Fruit fly (Drosophila melanogaster) whole organism, adult: ENCODE data around the gene CG34367.

Experiments
- CG11617 ChIP-seq: fragments of 200-800 bp; sonication (Bioruptor generic); optimal IDR thresholded peaks from 2 replicates; lab custom pipeline; 2017; ENCODE audit warnings: mild to moderate bottlenecking, missing biosample characterization, missing genetic modification reagents, missing genetic modification characterization
- CG12768 ChIP-seq: fragments of 200-800 bp; sonication (Bioruptor generic); optimal IDR thresholded peaks from 2 replicates; lab custom pipeline; 2017; ENCODE audit warnings: missing biosample characterization, missing genetic modification characterization, mild to moderate bottlenecking, moderate library complexity, missing genetic modification reagents
- CG14711 ChIP-seq: fragments of 200-800 bp; sonication (Bioruptor generic); optimal IDR thresholded peaks from 2 replicates; lab custom pipeline; 2018; ENCODE audit warnings: missing biosample characterization, mild to moderate bottlenecking, missing genetic modification characterization, moderate library complexity
- CG1620 ChIP-seq: fragments of 200-800 bp; sonication (Bioruptor generic); optimal IDR thresholded peaks from 2 replicates; lab custom pipeline; 2016; ENCODE audit warnings: missing biosample characterization, missing genetic modification characterization
- CG33017 ChIP-seq: fragments of 200-800 bp; sonication (Bioruptor generic); optimal IDR thresholded peaks from 2 replicates; lab custom pipeline; 2018; ENCODE audit warnings: missing biosample characterization, mild to moderate bottlenecking, missing genetic modification characterization, moderate library complexity
- CG5204 ChIP-seq: fragments of 200-800 bp; sonication (Bioruptor generic); optimal IDR thresholded peaks from 2 replicates; lab custom pipeline; 2016; ENCODE audit warnings: missing biosample characterization, missing genetic modification characterization
- CG7045 ChIP-seq: fragments of 200-800 bp; sonication (Bioruptor generic); optimal IDR thresholded peaks from 2 replicates; lab custom pipeline; 2017; ENCODE audit warnings: missing biosample characterization, mild to moderate bottlenecking, missing genetic modification characterization
- CG7101 ChIP-seq: fragments of 200-800 bp; sonication (Bioruptor generic); optimal IDR thresholded peaks from 2 replicates; lab custom pipeline; 2018; ENCODE audit warnings: missing biosample characterization, mild to moderate bottlenecking, missing genetic modification characterization, moderate library complexity
- Clk ChIP-seq: fragments of 200-800 bp; sonication (Bioruptor generic); optimal IDR thresholded peaks from 2 replicates; lab custom pipeline; 2017; ENCODE audit warnings: missing biosample characterization, missing genetic modification characterization
- Crg-1 ChIP-seq: fragments of 200-800 bp; sonication (Bioruptor generic); optimal IDR thresholded peaks from 2 replicates; lab custom pipeline; 2016; ENCODE audit warnings: missing biosample characterization, missing genetic modification characterization
- Hr96 ChIP-seq: fragments of 200-800 bp; sonication (Bioruptor generic); optimal IDR thresholded peaks from 2 replicates; lab custom pipeline; 2016; ENCODE audit warnings: missing biosample characterization, missing genetic modification characterization
- Mnt ChIP-seq: fragments of 200-800 bp; sonication (Bioruptor generic); optimal IDR thresholded peaks from 2 replicates; lab custom pipeline; 2016; ENCODE audit warnings: missing biosample characterization, mild to moderate bottlenecking, missing genetic modification characterization
- bab1 ChIP-seq: fragments of 200-800 bp; sonication (Bioruptor generic); optimal IDR thresholded peaks from 3 replicates; lab custom pipeline; 2019; ENCODE audit warnings: missing biosample characterization, mild to moderate bottlenecking, missing genetic modification characterization, moderate library complexity
- cic ChIP-seq: fragments of 200-800 bp; sonication (Bioruptor generic); optimal IDR thresholded peaks from 2 replicates; lab custom pipeline; 2017; ENCODE audit warnings: missing biosample characterization, mild to moderate bottlenecking, missing genetic modification characterization, moderate library complexity
- cnc ChIP-seq, 2 experiments: fragments of >200 bp; optimal IDR thresholded peaks; 2 replicates each; lab custom pipeline; 2017
- kay ChIP-seq: fragments of 200-800 bp; sonication (Bioruptor generic); peaks from one replicate; lab custom pipeline; 2016; ENCODE audit warnings: missing biosample characterization, missing genetic modification characterization, borderline replicate concordance
- ovo ChIP-seq: fragments of 200-800 bp; sonication (Bioruptor generic); optimal IDR thresholded peaks from 2 replicates; lab custom pipeline; 2016; ENCODE audit warnings: missing biosample characterization, missing genetic modification characterization
- pad ChIP-seq: fragments of 200-800 bp; sonication (Bioruptor generic); optimal IDR thresholded peaks from 3 replicates; lab custom pipeline; 2017; ENCODE audit warnings: missing biosample characterization, missing genetic modification characterization, mild to moderate bottlenecking, moderate library complexity, missing genetic modification reagents
- tj ChIP-seq: fragments of 200-800 bp; sonication (Bioruptor generic); optimal IDR thresholded peaks from 3 replicates; lab custom pipeline; 2017; ENCODE audit warnings: missing biosample characterization, mild to moderate bottlenecking, missing genetic modification characterization, moderate library complexity
- toe ChIP-seq: fragments of 200-800 bp; sonication (Bioruptor generic); optimal IDR thresholded peaks from 2 replicates; lab custom pipeline; 2016; ENCODE audit warnings: missing biosample characterization, missing genetic modification characterization

Gene CG34367

dm6 chr2L:10310614-10311382 lies 42.9 kb downstream of the CG34367 start, which contains the start of gene Cdk5alpha:
Gene Cdk5alpha (minus strand): TSS chr2L:10310956.
- TF ChIP-seq CG1620 (GFP tag; lab: Kevin White, UChicago) (no peak), cic (GFP tag; lab: Kevin White, UChicago) (peak; percentile 3)

dm6 chr2L:10306518-10307260 lies 47.0 kb downstream of the CG34367 start, which contains the start of the genes CG5390 and CG4968:
Gene CG5390 (minus strand): TSS chr2L:10306594.
Gene CG4968 (plus strand): TSS chr2L:10306922.
- TF ChIP-seq bab1 (GFP tag; lab: Kevin White, UChicago) (peak; percentile 91), toe (GFP tag; lab: Kevin White, UChicago) (no peak), Hr96 (no peak), pad (GFP tag; lab: Kevin White, UChicago) (peak; percentile 58), kay (peak; percentile 96), ovo (peak; percentile 51), CG12768 (GFP tag; lab: Kevin White, UChicago) (peak; percentile 69), cnc (optimal IDR thresholded peaks at IDR 0.05; lab: Kevin White, UChicago) (no peak), cic (GFP tag; lab: Kevin White, UChicago) (peak; percentile 22), CG11617 (GFP tag; lab: Kevin White, UChicago) (peak; percentile 59), CG1620 (GFP tag; lab: Kevin White, UChicago) (peak; percentile 57), CG5204 (GFP tag; lab: Kevin White, UChicago) (no peak), CG33017 (peak; percentile 61), CG14711 (tag; lab: Kevin White, UChicago) (peak; percentile 77), tj (GFP tag; lab: Kevin White, UChicago) (peak; percentile 72), Mnt (GFP tag; lab: Kevin White, UChicago) (peak; percentile 58), CG7045 (GFP tag; lab: Kevin White, UChicago) (peak; percentile 64), CG7101 (tag; lab: Kevin White, UChicago) (peak; percentile 81), Crg-1 (GFP tag; lab: Kevin White, UChicago) (peak; percentile 36), Clk (peak; percentile 23)

- TF ChIP-seq kay (peak; percentile 64), pad (GFP tag; lab: Kevin White, UChicago) (no peak)
These were observed 48.1 kb downstream of the CG34367 start for dm6 chr2L:10305538-10306147.

- TF ChIP-seq Mnt (GFP tag; lab: Kevin White, UChicago) (peak; percentile 79), CG11617 (GFP tag; lab: Kevin White, UChicago) (no peak), bab1 (GFP tag; lab: Kevin White, UChicago) (peak; percentile 61), CG33017 (peak; percentile 12), CG14711 (tag; lab: Kevin White, UChicago) (peak; percentile 28), Hr96 (no peak), kay (peak; percentile 67)
These were observed 49.9 kb downstream of the CG34367 start, which contains the start of gene nmd for dm6 chr2L:10303786-10304185. Gene nmd (minus strand): TSS chr2L:10303947.

- no peak for TF ChIP-seq CG7101 (tag; lab: Kevin White, UChicago)
These were observed 51.8 kb downstream of the CG34367 start, which contains the start of gene CG13138 for dm6 chr2L:10301918-10302317. Gene CG13138 (minus strand): TSS chr2L:10302018.

- TF ChIP-seq Clk (no peak), pad (GFP tag; lab: Kevin White, UChicago) (no peak), tj (GFP tag; lab: Kevin White, UChicago) (peak; percentile 2), CG1620 (GFP tag; lab: Kevin White, UChicago) (no peak), Mnt (GFP tag; lab: Kevin White, UChicago) (no peak), CG33017 (peak; percentile 55), CG7101 (tag; lab: Kevin White, UChicago) (peak; percentile 73), cnc (optimal IDR thresholded peaks at IDR 0.05; lab: Kevin White, UChicago) (no peak), cic (GFP tag; lab: Kevin White, UChicago) (no peak), CG7045 (GFP tag; lab: Kevin White, UChicago) (peak; percentile 21), Crg-1 (GFP tag; lab: Kevin White, UChicago) (peak; percentile 5), CG11617 (GFP tag; lab: Kevin White, UChicago) (peak; percentile 70), bab1 (GFP tag; lab: Kevin White, UChicago) (peak; percentile 62), CG12768 (GFP tag; lab: Kevin White, UChicago) (no peak), CG14711 (tag; lab: Kevin White, UChicago) (peak; percentile 63), ovo (no peak), kay (no peak)
These were observed 53.9 kb downstream of the CG34367 start, which contains the start of gene CYLD for dm6 chr2L:10299810-10300147. Gene CYLD (minus strand): TSS chr2L:10299847.
